Worm (Caenorhabditis elegans) whole organism, mixed stage, embryonic: Measurements from ENCODE around the gene F21D9.8.

ENCODE experiments used
- M03D4.4 ChIP-seq: sonication (generic microtip); optimal IDR thresholded peaks from 2 replicates; lab custom pipeline; 2017; ENCODE audit warnings: mild to moderate bottlenecking, missing genetic modification characterization, missing compliant biosample characterization
- elt-3 ChIP-seq: fragments of 150-350 bp; optimal IDR thresholded peaks from 2 replicates; lab custom pipeline; 2014; ENCODE audit warnings: missing biosample characterization, missing genetic modification characterization
- lin-32 ChIP-seq: fragments of 200-800 bp; sonication (Bioruptor generic); optimal IDR thresholded peaks from 2 replicates; lab custom pipeline; 2018; ENCODE audit warnings: mild to moderate bottlenecking, missing genetic modification characterization, missing compliant biosample characterization
- lsy-2 ChIP-seq: fragments of 150-350 bp; optimal IDR thresholded peaks from 2 replicates; lab custom pipeline; 2014; ENCODE audit warnings: missing biosample characterization, missing genetic modification characterization
- mab-5 ChIP-seq: fragments of 150-350 bp; optimal IDR thresholded peaks from 2 replicates; lab custom pipeline; 2014; ENCODE audit warnings: missing biosample characterization, missing genetic modification characterization
- mep-1 ChIP-seq: fragments of 150-350 bp; optimal IDR thresholded peaks from 2 replicates; lab custom pipeline; 2017; ENCODE audit warnings: missing biosample characterization, missing genetic modification reagents, missing genetic modification characterization, inconsistent platforms
- nhr-28 ChIP-seq: fragments of 150-350 bp; optimal IDR thresholded peaks from 2 replicates; lab custom pipeline; 2014; ENCODE audit warnings: missing biosample characterization, missing genetic modification characterization
- pha-4 ChIP-seq: fragments of 150-350 bp; optimal IDR thresholded peaks from 2 replicates; lab custom pipeline; 2018; ENCODE audit warnings: missing biosample characterization, missing genetic modification reagents, missing genetic modification characterization
- snpc-4 ChIP-seq: fragments of 150-350 bp; optimal IDR thresholded peaks from 2 replicates; lab custom pipeline; 2014; ENCODE audit warnings: missing biosample characterization, missing genetic modification characterization
- unc-62 ChIP-seq: fragments of 150-350 bp; optimal IDR thresholded peaks from 2 replicates; lab custom pipeline; 2014; ENCODE audit warnings: missing biosample characterization, missing genetic modification reagents, missing genetic modification characterization

DNA sequence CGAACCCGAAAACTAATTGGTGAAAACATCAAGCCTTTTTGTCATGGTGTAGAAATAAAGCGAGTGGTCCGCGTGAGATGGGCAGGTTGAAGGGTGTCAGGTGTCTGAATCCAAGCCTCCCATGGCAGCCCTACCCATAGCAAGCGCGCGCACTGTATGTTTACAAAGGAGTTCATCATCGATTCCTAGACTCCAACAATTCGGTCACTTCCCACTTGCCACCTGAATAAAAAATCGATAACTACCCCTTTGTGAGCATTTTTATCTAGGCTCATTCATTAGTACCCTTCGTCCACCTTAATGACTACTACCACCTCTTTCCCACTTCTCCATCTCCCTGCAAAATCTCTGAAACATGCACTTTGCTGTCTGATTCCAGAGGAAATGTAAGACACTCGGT lies 33.2 kb upstream of the F21D9.8 start, which contains the start of gene fbxb-64:
- TF ChIP-seq nhr-28 (tag; lab: Kevin White, UChicago), result no peak
- TF ChIP-seq snpc-4 (tag; lab: Kevin White, UChicago), result no peak
- TF ChIP-seq M03D4.4, result no peak
- TF ChIP-seq unc-62, result no peak
- TF ChIP-seq lsy-2 (tag; lab: Kevin White, UChicago), result no peak
- no peak for TF ChIP-seq pha-4 (tag; lab: Kevin White, UChicago)
- TF ChIP-seq mep-1 (tag; lab: Kevin White, UChicago), result no peak
- TF ChIP-seq elt-3 (tag; lab: Kevin White, UChicago), result no peak
- no peak for TF ChIP-seq mab-5 (tag; lab: Kevin White, UChicago)
- TF ChIP-seq lin-32 (GFP tag; lab: Kevin White, UChicago), result no peak
